Worm (Caenorhabditis elegans): ENCODE measurements around the gene M28.9.

Gene M28.9

DNA sequence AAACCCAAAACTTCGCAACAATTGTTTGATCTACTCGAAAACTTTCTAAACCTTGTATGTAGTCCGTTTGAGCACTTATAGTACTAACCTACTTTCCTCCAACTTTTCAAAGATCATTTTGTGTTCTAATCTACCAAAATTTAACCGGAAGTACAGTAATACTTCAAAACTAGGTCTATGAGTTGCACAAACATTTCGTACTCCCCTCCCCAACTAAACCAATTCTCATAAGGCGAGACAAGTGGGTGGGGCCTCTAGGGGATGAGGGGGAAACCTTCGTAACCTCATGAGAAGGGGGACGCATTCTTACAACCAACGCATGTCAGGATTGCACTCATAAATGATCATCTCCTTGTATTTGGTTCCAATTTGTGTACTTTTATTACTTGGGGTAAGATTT lies 17.2 kb upstream of the M28.9 start, which contains the start of gene cutl-9:
cutl-9 (plus strand) TSS at position 301 of the 400 bp plus-strand sequence.
- no peak for TF ChIP-seq W03F9.2 (tag; optimal IDR thresholded peaks at IDR 0.05)
- TF ChIP-seq dao-5 (tag; optimal IDR thresholded peaks at IDR 0.05), result no peak
- TF ChIP-seq him-1 (tag; optimal IDR thresholded peaks at IDR 0.05), result no peak

DNA sequence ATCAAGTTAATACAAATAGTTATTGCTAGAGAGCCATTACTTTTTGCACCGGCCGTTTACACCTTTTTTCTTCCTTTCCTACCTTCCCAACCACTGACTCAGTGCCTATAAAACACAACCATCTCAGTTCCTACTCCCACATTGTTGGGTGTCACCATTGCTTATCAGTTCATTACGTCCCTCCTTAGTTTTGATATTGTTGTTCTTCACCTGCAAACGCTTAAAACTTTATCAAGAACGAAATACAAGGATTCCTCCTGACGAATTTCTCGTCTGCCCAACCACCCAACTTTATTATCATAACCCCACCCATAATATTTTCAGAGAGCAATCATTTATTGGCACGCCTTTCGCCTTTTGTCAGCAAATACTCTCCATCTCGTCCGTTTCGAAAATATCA lies 12.1 kb upstream of the M28.9 start:
- TF ChIP-seq him-1 (tag; optimal IDR thresholded peaks at IDR 0.05), result no peak
- no peak for TF ChIP-seq W03F9.2 (tag; optimal IDR thresholded peaks at IDR 0.05)
- no peak for TF ChIP-seq dao-5 (tag; optimal IDR thresholded peaks at IDR 0.05)

DNA sequence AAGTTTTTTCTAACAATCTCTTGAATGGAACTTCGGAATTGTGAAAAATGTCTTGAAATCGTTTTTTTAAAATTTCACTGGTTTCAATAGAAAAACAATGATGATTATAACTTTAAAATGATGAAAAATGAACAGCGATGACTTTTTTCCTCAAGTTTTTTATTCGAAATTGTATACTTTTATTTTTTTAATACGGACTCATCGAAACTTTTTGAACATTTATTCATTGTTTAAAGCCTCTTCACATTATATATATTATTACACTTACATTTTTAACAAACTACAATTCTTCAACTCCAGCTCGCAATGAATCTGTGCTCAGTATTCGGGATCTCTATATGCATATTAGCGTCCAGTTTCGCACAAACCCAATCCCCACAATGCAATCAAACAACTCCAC lies 11.2 kb upstream of the M28.9 start, which contains the start of gene M28.8:
M28.8 (plus strand) TSS at position 301 of the 400 bp plus-strand sequence.
- TF ChIP-seq W03F9.2 (tag; optimal IDR thresholded peaks at IDR 0.05) (no peak), him-1 (tag; optimal IDR thresholded peaks at IDR 0.05) (no peak), dao-5 (tag; optimal IDR thresholded peaks at IDR 0.05) (no peak)

DNA sequence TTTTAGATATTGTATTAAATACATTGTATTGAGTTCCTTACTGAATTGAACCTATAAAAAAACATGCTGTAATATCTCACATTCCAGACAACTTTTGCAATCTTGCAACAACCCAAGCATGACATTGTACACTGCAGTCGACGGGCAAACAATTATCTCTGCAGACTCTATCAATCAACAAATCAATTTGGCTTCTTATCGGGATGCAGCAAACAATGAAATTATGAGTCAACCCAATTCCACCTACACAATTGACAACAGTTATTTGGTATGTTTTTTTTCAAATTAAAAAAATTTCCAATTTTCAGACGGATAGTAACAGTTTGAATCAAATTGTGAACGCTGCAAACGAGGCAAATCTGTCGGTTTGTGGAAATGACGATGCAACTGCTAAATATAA lies 8.3 kb upstream of the M28.9 start:
- TF ChIP-seq him-1 (tag; optimal IDR thresholded peaks at IDR 0.05) (no peak), W03F9.2 (tag; optimal IDR thresholded peaks at IDR 0.05) (no peak), dao-5 (tag; optimal IDR thresholded peaks at IDR 0.05) (no peak)

DNA sequence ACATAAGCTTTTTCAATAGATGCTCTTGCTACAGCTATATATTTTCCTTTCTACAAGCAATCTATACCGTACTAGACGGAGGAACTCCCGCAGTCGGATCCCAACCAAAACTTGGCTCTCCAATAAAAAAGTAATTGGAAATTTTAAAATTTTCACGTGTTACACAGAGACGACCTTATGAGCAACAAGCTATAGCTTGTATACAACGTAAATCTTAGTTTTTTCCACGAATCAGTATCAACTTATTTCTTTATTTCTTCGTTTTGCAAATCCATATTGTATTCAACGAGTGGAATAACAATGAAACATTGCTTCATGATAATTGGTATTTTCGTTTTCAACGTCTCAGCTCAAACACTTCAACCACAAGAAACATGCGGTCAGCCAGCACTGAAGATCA lies 4.2 kb downstream of the M28.9 start, which contains the start of gene M28.4:
M28.4 (plus strand) TSS at position 301 of the 400 bp plus-strand sequence.
- no peak for TF ChIP-seq W03F9.2 (tag; optimal IDR thresholded peaks at IDR 0.05)
- TF ChIP-seq dao-5 (tag; optimal IDR thresholded peaks at IDR 0.05), result no peak

DNA sequence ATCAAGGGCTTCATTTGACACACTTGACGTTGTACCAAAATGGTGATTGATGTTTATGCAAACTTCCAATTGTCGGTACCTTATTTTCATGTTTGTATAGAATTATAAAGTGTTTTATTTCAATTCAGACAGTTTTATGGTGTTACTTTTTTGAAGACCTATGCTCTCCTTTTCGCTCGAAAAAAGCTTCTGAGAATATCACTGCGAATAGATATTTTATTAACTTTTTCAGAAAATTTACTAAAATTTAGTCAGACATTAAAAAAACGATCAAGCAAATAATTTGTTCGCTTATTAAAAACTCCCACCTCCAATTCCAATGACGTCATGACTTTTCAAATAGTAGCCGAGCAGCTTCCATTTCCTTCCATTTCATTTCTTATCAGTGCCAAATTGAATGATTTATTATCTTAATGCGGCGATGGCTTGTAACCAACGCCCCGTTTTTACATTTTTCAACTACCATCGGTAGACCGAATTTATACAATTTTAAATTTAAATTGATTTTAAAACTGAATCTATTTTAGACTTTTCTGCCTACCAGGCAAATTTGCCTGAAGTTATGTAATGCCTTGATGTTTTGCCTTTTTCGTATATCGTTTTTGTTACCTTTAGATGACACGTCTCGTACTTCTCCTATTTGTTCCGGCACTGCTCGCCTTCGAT lies 7.8 kb downstream of the M28.9 start, which contains the start of gene M28.10:
M28.10 (plus strand) TSS at position 616 of the 666 bp plus-strand sequence.
- TF ChIP-seq dao-5 (tag; optimal IDR thresholded peaks at IDR 0.05) (no peak), him-1 (tag; optimal IDR thresholded peaks at IDR 0.05) (no peak), W03F9.2 (tag; optimal IDR thresholded peaks at IDR 0.05) (no peak)

DNA sequence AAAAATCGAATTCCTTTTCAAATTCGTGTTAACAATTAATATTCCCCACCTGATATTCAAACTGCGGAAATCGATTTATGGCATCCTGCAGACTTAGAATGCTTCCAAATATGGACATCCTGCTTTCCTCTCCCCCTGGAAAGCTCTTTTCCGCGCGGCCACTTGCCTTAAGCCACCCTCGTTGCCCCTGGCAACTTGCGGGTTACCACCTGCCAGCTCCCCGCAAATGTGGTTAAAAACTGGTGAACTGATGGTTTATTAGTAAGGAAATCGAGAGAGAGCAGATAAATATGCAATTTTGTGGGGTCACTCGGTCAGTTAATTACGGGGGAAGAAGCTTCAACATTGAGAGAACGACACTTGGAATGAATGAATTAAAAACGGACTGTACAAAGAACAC lies 12.9 kb downstream of the M28.9 start, which contains the start of gene nphp-1:
nphp-1 (minus strand) TSS at position 145 of the 400 bp plus-strand sequence.
- no peak for TF ChIP-seq W03F9.2 (tag; optimal IDR thresholded peaks at IDR 0.05)
- TF ChIP-seq him-1 (tag; optimal IDR thresholded peaks at IDR 0.05), result no peak
- no peak for TF ChIP-seq dao-5 (tag; optimal IDR thresholded peaks at IDR 0.05)

DNA sequence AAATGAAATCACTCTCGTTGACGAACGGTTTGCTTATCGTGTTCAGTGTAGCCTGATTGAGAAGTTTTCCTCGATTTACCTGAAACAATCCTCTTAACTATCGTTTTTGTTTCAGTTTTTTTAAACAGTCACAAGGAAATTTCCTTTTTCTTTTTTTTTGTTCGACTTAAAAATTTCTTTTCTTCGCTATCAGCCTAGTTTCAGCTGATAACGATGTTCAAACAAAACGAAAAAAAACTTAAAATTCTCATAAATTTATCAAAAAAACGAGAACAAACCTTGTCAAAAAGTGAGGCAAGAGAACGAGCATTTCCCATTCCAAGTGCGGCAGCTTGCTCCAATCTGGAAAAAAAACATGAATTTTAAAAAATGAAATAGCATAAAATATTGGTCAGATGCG lies 14.3 kb downstream of the M28.9 start:
- TF ChIP-seq W03F9.2 (tag; optimal IDR thresholded peaks at IDR 0.05) (no peak), him-1 (tag; optimal IDR thresholded peaks at IDR 0.05) (no peak), dao-5 (tag; optimal IDR thresholded peaks at IDR 0.05) (no peak)

DNA sequence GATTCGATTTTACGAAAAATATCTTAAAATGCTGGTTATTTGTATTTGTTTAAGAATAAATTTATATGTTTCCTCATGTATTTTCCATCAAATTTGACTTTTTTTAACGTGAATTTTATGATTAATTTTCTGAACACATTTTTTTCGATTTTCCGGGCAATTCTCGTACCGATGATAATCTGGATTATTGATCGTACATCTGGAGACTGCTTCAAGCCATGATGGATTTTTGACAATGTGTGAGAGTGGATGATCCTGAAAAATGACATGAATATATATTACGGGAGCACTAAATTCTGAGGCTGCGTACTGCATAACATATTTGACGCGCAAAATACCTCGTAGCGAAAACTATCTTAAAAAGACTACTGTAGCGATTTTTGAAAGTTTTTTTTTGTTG lies 15.2 kb downstream of the M28.9 start:
- TF ChIP-seq W03F9.2 (tag; optimal IDR thresholded peaks at IDR 0.05) (no peak), dao-5 (tag; optimal IDR thresholded peaks at IDR 0.05) (no peak), him-1 (tag; optimal IDR thresholded peaks at IDR 0.05) (no peak)

DNA sequence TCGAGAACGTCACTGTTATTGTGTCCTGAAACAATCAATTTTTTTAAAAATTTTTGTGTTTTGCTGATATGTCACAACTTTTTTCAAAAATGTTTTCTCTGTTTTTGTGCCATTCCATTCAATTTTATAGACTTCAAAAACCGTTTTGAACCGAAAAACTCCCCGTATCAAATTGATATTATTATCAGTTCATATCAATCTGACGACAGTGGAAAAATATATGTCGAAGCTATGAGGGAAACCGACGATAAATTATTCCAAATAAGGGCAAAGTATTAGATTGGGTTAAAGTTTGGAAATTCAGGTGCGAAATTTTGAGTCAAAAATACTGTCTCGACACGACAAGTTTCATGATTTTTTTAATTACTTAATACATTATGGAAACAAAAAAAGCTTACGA lies 17.2 kb downstream of the M28.9 start:
- TF ChIP-seq W03F9.2 (tag; optimal IDR thresholded peaks at IDR 0.05) (no peak), dao-5 (tag; optimal IDR thresholded peaks at IDR 0.05) (no peak), him-1 (tag; optimal IDR thresholded peaks at IDR 0.05) (no peak)

DNA sequence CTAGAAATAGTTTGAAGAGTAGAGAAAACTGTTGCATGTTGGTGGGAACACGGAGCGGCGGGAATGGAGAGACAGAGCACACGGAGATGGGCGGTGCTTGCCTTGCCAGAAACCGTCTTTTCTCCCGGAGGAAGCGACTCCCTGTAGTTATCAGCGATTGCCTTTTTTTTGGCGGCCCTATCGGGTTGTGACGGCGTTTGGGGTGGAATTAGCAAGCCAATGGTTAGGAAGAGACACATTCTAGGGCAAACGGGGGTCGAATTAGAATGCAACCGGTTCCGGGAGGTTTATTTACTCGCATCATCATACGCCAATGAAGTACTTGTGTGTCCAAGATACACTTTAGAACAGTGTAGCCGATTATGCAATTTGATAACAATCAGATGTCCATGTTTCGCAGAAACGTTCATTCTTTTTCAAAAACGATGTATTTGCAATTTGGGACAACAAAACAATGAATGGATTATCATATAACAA lies 18.5 kb downstream of the M28.9 start, which contains the start of gene lact-3:
lact-3 (minus strand) TSS at position 51 of the 477 bp plus-strand sequence.
- no peak for TF ChIP-seq dao-5 (tag; optimal IDR thresholded peaks at IDR 0.05)
- no peak for TF ChIP-seq W03F9.2 (tag; optimal IDR thresholded peaks at IDR 0.05)
- TF ChIP-seq him-1 (tag; optimal IDR thresholded peaks at IDR 0.05), result no peak

DNA sequence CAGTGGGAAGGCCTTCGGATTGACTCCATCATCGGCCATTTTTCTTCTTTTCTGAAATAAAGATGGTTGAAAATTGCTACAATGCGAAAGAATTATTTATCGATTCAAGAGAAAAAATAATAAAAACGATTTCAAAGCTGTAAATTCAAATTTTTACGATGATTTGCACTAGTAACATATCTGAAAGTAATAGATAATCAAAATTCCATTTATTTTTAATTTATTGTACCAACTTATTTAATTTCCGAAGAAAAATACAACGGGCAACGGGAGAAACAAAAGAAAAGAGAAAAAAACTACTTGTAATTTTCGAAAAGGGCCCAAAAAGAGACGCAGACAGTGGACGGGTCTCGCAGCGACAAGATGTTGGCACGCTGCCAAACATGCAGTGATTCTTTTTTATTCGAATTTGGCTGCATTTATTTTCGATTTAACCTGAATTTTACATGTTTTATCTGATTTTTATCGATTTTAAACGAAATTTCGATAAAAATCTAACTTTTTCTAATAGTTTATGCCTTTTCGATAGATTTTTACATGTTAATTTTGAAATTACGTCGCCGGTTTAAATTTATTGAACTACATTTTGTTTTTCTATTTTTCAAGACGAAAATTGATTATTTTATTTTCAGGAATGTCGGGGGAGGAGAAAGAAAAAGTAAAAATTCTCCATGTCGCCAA lies 19.5 kb downstream of the M28.9 start, which contains the start of the genes snu-13 and rsp-7:
snu-13 (minus strand) TSS at position 51 of the 681 bp plus-strand sequence.
rsp-7 (plus strand) TSS at position 631 of the 681 bp plus-strand sequence.
- TF ChIP-seq dao-5 (tag; optimal IDR thresholded peaks at IDR 0.05) (no peak), W03F9.2 (tag; optimal IDR thresholded peaks at IDR 0.05) (peak; percentile 90), him-1 (tag; optimal IDR thresholded peaks at IDR 0.05) (no peak)

DNA sequence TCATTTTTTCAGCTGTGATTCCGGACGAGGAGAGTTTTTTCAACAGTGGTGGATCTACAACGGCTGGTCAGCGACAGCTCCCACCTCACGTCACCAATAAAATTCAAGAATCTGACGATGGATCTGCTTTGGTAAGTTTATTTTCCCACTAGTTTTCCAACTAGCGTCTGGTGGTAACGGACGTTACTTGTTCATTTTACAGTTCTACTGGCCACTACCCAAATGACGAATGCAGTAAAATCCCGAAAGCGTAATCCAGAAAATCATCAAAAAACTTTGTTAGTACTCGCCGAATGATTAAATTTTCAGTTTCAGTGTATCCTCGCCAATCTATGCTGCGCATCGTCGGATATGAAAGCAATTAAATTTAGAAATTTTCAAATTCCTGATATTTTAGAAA lies 20.4 kb downstream of the M28.9 start:
- TF ChIP-seq W03F9.2 (tag; optimal IDR thresholded peaks at IDR 0.05), result no peak
- TF ChIP-seq dao-5 (tag; optimal IDR thresholded peaks at IDR 0.05), result no peak
- no peak for TF ChIP-seq him-1 (tag; optimal IDR thresholded peaks at IDR 0.05)

DNA sequence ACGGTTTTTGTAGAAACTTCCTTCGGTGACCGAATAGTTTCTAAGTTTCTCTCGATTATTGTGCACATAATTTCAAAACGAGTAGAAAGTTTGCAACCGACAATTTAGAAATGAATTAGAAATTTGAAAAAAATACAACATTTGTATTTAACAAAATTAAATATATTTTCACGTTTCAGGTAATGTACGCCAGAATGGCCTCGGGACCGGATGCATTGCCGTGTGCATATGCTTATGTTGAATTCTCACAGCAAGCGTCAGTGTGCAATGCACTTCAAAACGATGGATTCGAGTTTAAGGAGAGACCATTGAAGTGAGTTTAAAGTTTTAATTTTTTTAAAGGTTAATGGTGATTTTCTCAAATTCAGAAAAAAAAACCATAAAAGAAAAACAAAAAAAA lies 21.7 kb downstream of the M28.9 start, which contains the start of gene marc-2:
marc-2 (minus strand) TSS at position 101 of the 400 bp plus-strand sequence.
- TF ChIP-seq W03F9.2 (tag; optimal IDR thresholded peaks at IDR 0.05), result no peak
- TF ChIP-seq dao-5 (tag; optimal IDR thresholded peaks at IDR 0.05), result no peak
- no peak for TF ChIP-seq him-1 (tag; optimal IDR thresholded peaks at IDR 0.05)
